Worm (Caenorhabditis elegans) whole organism, young adult: Measurements from ENCODE around the gene str-176.

Source experiments
- B0336.3 ChIP-seq: fragments of 200-800 bp; sonication (Bioruptor generic); IDR thresholded peaks from 2 replicates; pipeline ENCODE4 v1.3.6; 2022; ENCODE audit warnings: missing genetic modification characterization, missing compliant biosample characterization
- C06A6.2 ChIP-seq: fragments of 200-800 bp; sonication (Bioruptor generic); conservative IDR thresholded peaks from 2 replicates; pipeline ENCODE4 v1.3.6; 2022; ENCODE audit warnings: missing genetic modification characterization, missing compliant biosample characterization
- F10E7.11 ChIP-seq: sonication (generic microtip); optimal IDR thresholded peaks from 2 replicates; lab custom pipeline; 2017; ENCODE audit warnings: mild to moderate bottlenecking, missing genetic modification characterization, moderate library complexity, missing compliant biosample characterization
- F49E8.2 ChIP-seq: sonication (generic microtip); optimal IDR thresholded peaks from 3 replicates; lab custom pipeline; 2017; ENCODE audit warnings: missing genetic modification characterization, mild to moderate bottlenecking, missing compliant biosample characterization, antibody characterized with exemption, moderate library complexity; ENCODE audit not compliant: insufficient read depth
- F52B5.7 ChIP-seq: sonication (generic microtip); optimal IDR thresholded peaks from 2 replicates; lab custom pipeline; 2016; ENCODE audit warnings: mild to moderate bottlenecking, missing genetic modification characterization, missing compliant biosample characterization
- F55B11.4 ChIP-seq: sonication (generic microtip); optimal IDR thresholded peaks from 2 replicates; lab custom pipeline; 2016; ENCODE audit warnings: missing compliant biosample characterization, missing genetic modification characterization, borderline replicate concordance; ENCODE audit not compliant: insufficient read depth
- Y53F4B.3 ChIP-seq: fragments of 200-800 bp; sonication (Bioruptor generic); IDR thresholded peaks from 2 replicates; pipeline ENCODE4 v1.3.6; 2022; ENCODE audit warnings: missing genetic modification reagents, missing genetic modification characterization, missing compliant biosample characterization
- Y67H2A.10 ChIP-seq: fragments of 200-800 bp; sonication (Bioruptor generic); conservative IDR thresholded peaks from 2 replicates; pipeline ENCODE4 v1.3.6; 2022; ENCODE audit warnings: missing genetic modification reagents, missing genetic modification characterization, missing compliant biosample characterization
- Y95B8A.8 ChIP-seq: fragments of 200-800 bp; sonication (Bioruptor generic); IDR thresholded peaks from 2 replicates; pipeline ENCODE4 v1.3.6; 2022; ENCODE audit warnings: missing genetic modification reagents, missing genetic modification characterization, missing compliant biosample characterization
- aptf-3 ChIP-seq: fragments of 200-800 bp; sonication (Bioruptor generic); IDR thresholded peaks from 2 replicates; pipeline ENCODE4 v1.3.6; 2022; ENCODE audit warnings: missing genetic modification characterization, missing compliant biosample characterization
- attf-5 ChIP-seq: fragments of 200-800 bp; sonication (Bioruptor generic); optimal IDR thresholded peaks from 2 replicates; lab custom pipeline; 2018; ENCODE audit warnings: mild to moderate bottlenecking, missing genetic modification characterization, missing compliant biosample characterization
- attf-6 ChIP-seq: fragments of 200-800 bp; sonication (Bioruptor generic); IDR thresholded peaks from 2 replicates; pipeline ENCODE4 v1.3.6; 2022; ENCODE audit warnings: missing genetic modification reagents, missing genetic modification characterization, missing compliant biosample characterization
- bed-1 ChIP-seq: fragments of 200-800 bp; sonication (Bioruptor generic); IDR thresholded peaks from 2 replicates; pipeline ENCODE4 v1.3.6; 2022; ENCODE audit warnings: missing genetic modification reagents, missing genetic modification characterization, missing compliant biosample characterization
- cebp-1 ChIP-seq, 2 experiments: fragments of 200-800 bp in 1 of 2; sonication (Bioruptor generic) in 1 of 2; sonication (generic microtip) in 1 of 2; IDR thresholded peaks in 1 of 2; optimal IDR thresholded peaks in 1 of 2; 2 replicates each; pipeline versions ENCODE4 v1.3.6 to Lab custom; 2017 to 2022; ENCODE audit warnings: missing compliant biosample characterization in 2 of 2, missing genetic modification characterization in 2 of 2, mild to moderate bottlenecking in 1 of 2, missing genetic modification reagents in 1 of 2, moderate library complexity in 1 of 2
- cebp-2 ChIP-seq: fragments of 200-800 bp; sonication (Bioruptor generic); IDR thresholded peaks from 2 replicates; pipeline ENCODE4 v1.3.6; 2022; ENCODE audit warnings: missing genetic modification characterization, missing compliant biosample characterization
- chd-7 ChIP-seq: sonication (generic microtip); optimal IDR thresholded peaks from 2 replicates; lab custom pipeline; 2016; ENCODE audit warnings: mild to moderate bottlenecking, missing genetic modification characterization, moderate library complexity, missing compliant biosample characterization
- dpff-1 ChIP-seq: sonication (generic microtip); optimal IDR thresholded peaks from 2 replicates; lab custom pipeline; 2017; ENCODE audit warnings: mild to moderate bottlenecking, missing genetic modification characterization, missing compliant biosample characterization
- egl-44 ChIP-seq: fragments of 200-800 bp; sonication (Bioruptor generic); IDR thresholded peaks from 2 replicates; pipeline ENCODE4 v1.3.6; 2022; ENCODE audit warnings: missing genetic modification reagents, missing genetic modification characterization, missing compliant biosample characterization
- ekl-4 ChIP-seq: fragments of 200-800 bp; sonication (Bioruptor generic); IDR thresholded peaks from 2 replicates; pipeline ENCODE4 v1.3.6; 2022; ENCODE audit warnings: missing genetic modification reagents, missing genetic modification characterization, missing compliant biosample characterization
- hlh-26 ChIP-seq: fragments of 200-800 bp; sonication (Bioruptor generic); conservative IDR thresholded peaks from 2 replicates; pipeline ENCODE4 v1.3.6; 2022; ENCODE audit warnings: missing genetic modification reagents, missing genetic modification characterization, missing compliant biosample characterization
- hsf-1 ChIP-seq: fragments of 200-800 bp; sonication (Bioruptor generic); IDR thresholded peaks from 2 replicates; pipeline ENCODE4 v1.3.6; 2022; ENCODE audit warnings: missing genetic modification reagents, missing genetic modification characterization, missing compliant biosample characterization
- lag-1 ChIP-seq: fragments of 200-800 bp; sonication (Bioruptor generic); IDR thresholded peaks from 2 replicates; pipeline ENCODE4 v1.3.6; 2022; ENCODE audit warnings: missing genetic modification reagents, missing genetic modification characterization, missing compliant biosample characterization
- let-526 ChIP-seq: fragments of 200-800 bp; sonication (Bioruptor generic); IDR thresholded peaks from 2 replicates; pipeline ENCODE4 v1.3.6; 2022; ENCODE audit warnings: missing genetic modification reagents, missing genetic modification characterization, missing compliant biosample characterization
- lin-35 ChIP-seq, 3 experiments: fragments of 150-350 bp in 2 of 3; sonication (generic microtip) in 1 of 3; optimal IDR thresholded peaks; 2 replicates each; lab custom pipeline; 2014 to 2018; ENCODE audit warnings: missing biosample characterization in 3 of 3, missing genetic modification characterization in 3 of 3, missing genetic modification reagents in 3 of 3
- lin-40 ChIP-seq: sonication (generic microtip); optimal IDR thresholded peaks from 2 replicates; lab custom pipeline; 2016; ENCODE audit warnings: missing genetic modification characterization, mild to moderate bottlenecking, missing compliant biosample characterization, missing genotype, missing genetic modification reagents
- lsl-1 ChIP-seq: fragments of 200-800 bp; sonication (Bioruptor generic); optimal IDR thresholded peaks from 2 replicates; lab custom pipeline; 2018; ENCODE audit warnings: mild to moderate bottlenecking, missing genetic modification characterization, moderate library complexity, missing compliant biosample characterization
- madf-10 ChIP-seq: sonication (generic microtip); optimal IDR thresholded peaks from 2 replicates; lab custom pipeline; 2016; ENCODE audit warnings: mild to moderate bottlenecking, missing genetic modification characterization, missing compliant biosample characterization
- madf-3 ChIP-seq: fragments of 200-800 bp; sonication (Bioruptor generic); IDR thresholded peaks from 2 replicates; pipeline ENCODE4 v1.3.6; 2022; ENCODE audit warnings: missing genetic modification reagents, missing genetic modification characterization, missing compliant biosample characterization
- mel-28 ChIP-seq: sonication (generic microtip); optimal IDR thresholded peaks from 2 replicates; lab custom pipeline; 2016; ENCODE audit warnings: borderline replicate concordance, mild to moderate bottlenecking, missing genetic modification characterization, missing compliant biosample characterization
- nfya-2 ChIP-seq: fragments of 200-800 bp; sonication (Bioruptor generic); IDR thresholded peaks from 2 replicates; pipeline ENCODE4 v1.3.6; 2022; ENCODE audit warnings: missing genetic modification reagents, missing genetic modification characterization, missing compliant biosample characterization
- nfyb-1 ChIP-seq: fragments of 200-800 bp; sonication (Bioruptor generic); IDR thresholded peaks from 2 replicates; pipeline ENCODE4 v1.3.6; 2022; ENCODE audit warnings: missing genetic modification reagents, missing genetic modification characterization, missing compliant biosample characterization
- nhr-80 ChIP-seq: sonication (generic microtip); optimal IDR thresholded peaks from 2 replicates; lab custom pipeline; 2016; ENCODE audit warnings: missing genetic modification characterization, missing compliant biosample characterization
- pbrm-1 ChIP-seq: fragments of 200-800 bp; sonication (Bioruptor generic); IDR thresholded peaks from 2 replicates; pipeline ENCODE4 v1.3.6; 2022; ENCODE audit warnings: missing genetic modification reagents, missing genetic modification characterization, missing compliant biosample characterization
- pha-4 ChIP-seq: fragments of 150-350 bp; sonication (generic microtip); optimal IDR thresholded peaks from 2 replicates; lab custom pipeline; 2014; ENCODE audit warnings: missing biosample characterization, missing genetic modification reagents, missing genetic modification characterization
- rpc-1 ChIP-seq, 2 experiments: fragments of 150-350 bp in 1 of 2; sonication (generic microtip) in 1 of 2; optimal IDR thresholded peaks; 2 replicates each; lab custom pipeline; 2014 to 2018; ENCODE audit warnings: missing biosample characterization in 1 of 2, missing genetic modification characterization in 1 of 2, missing genetic modification reagents in 1 of 2, missing genotype in 1 of 2
- snpc-1.3 ChIP-seq: sonication (generic microtip); optimal IDR thresholded peaks from 2 replicates; lab custom pipeline; 2017; ENCODE audit warnings: missing genetic modification characterization, mild to moderate bottlenecking, missing compliant biosample characterization, antibody characterized with exemption, moderate library complexity, missing genotype, missing genetic modification reagents; ENCODE audit not compliant: insufficient read depth
- snpc-3.4 ChIP-seq: sonication (generic microtip); optimal IDR thresholded peaks from 2 replicates; lab custom pipeline; 2017; ENCODE audit warnings: missing genetic modification characterization, mild to moderate bottlenecking, missing compliant biosample characterization, antibody characterized with exemption, moderate library complexity, missing genotype, missing genetic modification reagents
- tbp1 ChIP-seq: fragments of 200-800 bp; sonication (Bioruptor generic); optimal IDR thresholded peaks from 2 replicates; lab custom pipeline; 2018; ENCODE audit warnings: mild to moderate bottlenecking, missing genetic modification characterization, missing compliant biosample characterization
- tbx-9 ChIP-seq: sonication (generic microtip); optimal IDR thresholded peaks from 2 replicates; lab custom pipeline; 2016; ENCODE audit warnings: borderline replicate concordance, missing genetic modification characterization, inconsistent platforms, missing compliant biosample characterization
- tlf-1 ChIP-seq: fragments of 200-800 bp; sonication (Bioruptor generic); optimal IDR thresholded peaks from 2 replicates; lab custom pipeline; 2018; ENCODE audit warnings: mild to moderate bottlenecking, missing genetic modification characterization, missing compliant biosample characterization
- unc-130 ChIP-seq: sonication (generic microtip); optimal IDR thresholded peaks from 2 replicates; lab custom pipeline; 2016; ENCODE audit warnings: missing genetic modification reagents, missing genetic modification characterization, missing compliant biosample characterization
- xnd-1 ChIP-seq: sonication (generic microtip); optimal IDR thresholded peaks from 2 replicates; lab custom pipeline; 2016; ENCODE audit warnings: missing genotype, missing genetic modification reagents, missing genetic modification characterization, missing compliant biosample characterization
- zfh-2 ChIP-seq: fragments of 200-800 bp; sonication (Bioruptor generic); conservative IDR thresholded peaks from 2 replicates; pipeline ENCODE4 v1.3.6; 2022; ENCODE audit warnings: missing genetic modification reagents, missing genetic modification characterization, missing compliant biosample characterization
- ztf-28 ChIP-seq: fragments of 200-800 bp; sonication (Bioruptor generic); IDR thresholded peaks from 2 replicates; pipeline ENCODE4 v1.3.6; 2022; ENCODE audit warnings: missing genetic modification reagents, missing genetic modification characterization, missing compliant biosample characterization

The str-176 gene

ce11 chrIV:8432709-8433108 lies 30.9 kb downstream of the str-176 start, which contains the start of the genes T26A8.4 and pdtf-1 (continued):
- TF ChIP-seq attf-5 (GFP tag; lab: Kevin White, UChicago): peak; percentile 72
- TF ChIP-seq ekl-4: peak; percentile 92
- peak; percentile 75; the same call in 1 of the 2 replicates for TF ChIP-seq let-526 (GFP tag; lab: Robert Waterston, UW)
- TF ChIP-seq zfh-2: no peak
- no peak for TF ChIP-seq mel-28
- peak; percentile 83 for TF ChIP-seq C06A6.2 (GFP tag; lab: Robert Waterston, UW)
- no peak for TF ChIP-seq dpff-1 (tag; lab: Kevin White, UChicago)
- peak; percentile 50 for TF ChIP-seq pha-4 (tag; lab: Kevin White, UChicago)
- peak; percentile 68; the same call in 1 of the 2 replicates for TF ChIP-seq Y95B8A.8 (GFP tag; lab: Robert Waterston, UW)
- TF ChIP-seq bed-1: no peak
- TF ChIP-seq madf-10 (tag; lab: Kevin White, UChicago): peak; percentile 69
- TF ChIP-seq Y67H2A.10 (GFP tag; lab: Robert Waterston, UW): peak; percentile 88; the same call in 1 of the 2 replicates
- TF ChIP-seq aptf-3: no peak
- TF ChIP-seq F52B5.7: peak; percentile 6
- TF ChIP-seq nfyb-1 (GFP tag; lab: Robert Waterston, UW): peak; percentile 96
- peak; percentile 80 for TF ChIP-seq egl-44
- no peak for TF ChIP-seq nfya-2
- peak; percentile 78 for TF ChIP-seq unc-130
- peak; percentile 93 for TF ChIP-seq tlf-1 (GFP tag; lab: Kevin White, UChicago)
- TF ChIP-seq nhr-80 (tag; lab: Kevin White, UChicago): peak; percentile 12
- peak; percentile 96 for TF ChIP-seq lsl-1 (GFP tag; lab: Kevin White, UChicago)
- peak; percentile 72; the same call in 1 of the 2 replicates for TF ChIP-seq cebp-1 (GFP tag; IDR thresholded peaks at IDR 0.05; lab: Robert Waterston, UW)
- TF ChIP-seq cebp-1 (tag; optimal IDR thresholded peaks at IDR 0.05; lab: Kevin White, UChicago): peak; percentile 78
- no peak for TF ChIP-seq F10E7.11 (tag; lab: Kevin White, UChicago)
- no peak for TF ChIP-seq F55B11.4 (tag; lab: Kevin White, UChicago)
- peak; percentile 70 for TF ChIP-seq hsf-1 (GFP tag; lab: Robert Waterston, UW)
- peak; percentile 46 for TF ChIP-seq snpc-3.4 (tag; lab: Kevin White, UChicago)
- TF ChIP-seq lin-35 (GFP tag; optimal IDR thresholded peaks at IDR 0.05; lab: Kevin White, UChicago): peak in 2 of 3 experiments; percentile 45 to 76
- TF ChIP-seq rpc-1 (optimal IDR thresholded peaks at IDR 0.05; lab: Kevin White, UChicago): peak; percentile 15
- no peak for TF ChIP-seq rpc-1 (tag; optimal IDR thresholded peaks at IDR 0.05; lab: Kevin White, UChicago)
- TF ChIP-seq tbp1: peak; percentile 74
- peak; percentile 80 for TF ChIP-seq lin-40 (tag; lab: Kevin White, UChicago)
- no peak for TF ChIP-seq lag-1 (GFP tag; lab: Robert Waterston, UW)
- TF ChIP-seq cebp-2 (GFP tag; lab: Robert Waterston, UW): no peak
- TF ChIP-seq chd-7: peak; percentile 41
- TF ChIP-seq B0336.3 (GFP tag; lab: Robert Waterston, UW): peak; percentile 65; the same call in 1 of the 2 replicates
- no peak; the same call in 1 of the 2 replicates for TF ChIP-seq attf-6 (GFP tag; lab: Robert Waterston, UW)
- TF ChIP-seq F49E8.2 (tag; lab: Kevin White, UChicago): peak; percentile 91
- TF ChIP-seq ztf-28 (GFP tag; lab: Robert Waterston, UW): 0 out of 2 replicates have a peak, but pooled peaks have one; percentile 78
- TF ChIP-seq snpc-1.3: peak; percentile 83
- no peak for TF ChIP-seq hlh-26 (GFP tag; lab: Robert Waterston, UW)
- TF ChIP-seq xnd-1 (tag; lab: Kevin White, UChicago): no peak
- peak; percentile 99 for TF ChIP-seq madf-3 (GFP tag; lab: Robert Waterston, UW)
- peak; percentile 95 for TF ChIP-seq pbrm-1
- TF ChIP-seq Y53F4B.3 (GFP tag; lab: Robert Waterston, UW): no peak
- no peak for TF ChIP-seq tbx-9
